Worm (Caenorhabditis elegans) whole organism, mixed stage, embryonic: ENCODE data around the gene Y53F4B.39.
A peak's percentile ranks its signal among the peaks of the same experiment; 100 is the strongest.

Source experiments
- M03D4.4 ChIP-seq: sonication (generic microtip); optimal IDR thresholded peaks from 2 replicates; lab custom pipeline; 2017; ENCODE audit warnings: mild to moderate bottlenecking, missing genetic modification characterization, missing compliant biosample characterization
- blmp-1 ChIP-seq: fragments of 150-350 bp; optimal IDR thresholded peaks from 2 replicates; lab custom pipeline; 2014; ENCODE audit warnings: missing biosample characterization, missing genetic modification characterization
- ceh-39 ChIP-seq: fragments of 150-350 bp; optimal IDR thresholded peaks from 2 replicates; lab custom pipeline; 2014; ENCODE audit warnings: missing biosample characterization, missing genetic modification characterization
- ceh-43 ChIP-seq: fragments of 200-800 bp; sonication (Bioruptor generic); optimal IDR thresholded peaks from 2 replicates; lab custom pipeline; 2018; ENCODE audit warnings: mild to moderate bottlenecking, missing genetic modification characterization, moderate library complexity, missing compliant biosample characterization
- ceh-83 ChIP-seq: fragments of 200-800 bp; sonication (Bioruptor generic); optimal IDR thresholded peaks from 2 replicates; lab custom pipeline; 2018; ENCODE audit warnings: mild to moderate bottlenecking, missing genetic modification characterization, missing compliant biosample characterization
- ces-1 ChIP-seq: fragments of 150-350 bp; optimal IDR thresholded peaks from 2 replicates; lab custom pipeline; 2014; ENCODE audit warnings: missing biosample characterization, missing genetic modification reagents, missing genetic modification characterization
- cnd-1 ChIP-seq: fragments of 200-800 bp; sonication (Bioruptor generic); optimal IDR thresholded peaks from 2 replicates; lab custom pipeline; 2018; ENCODE audit warnings: mild to moderate bottlenecking, missing genetic modification characterization, missing compliant biosample characterization
- drap-1 ChIP-seq: fragments of 200-800 bp; sonication (Bioruptor generic); optimal IDR thresholded peaks from 3 replicates; lab custom pipeline; 2018; ENCODE audit warnings: mild to moderate bottlenecking, missing genetic modification characterization, missing compliant biosample characterization
- elt-1 ChIP-seq: sonication (generic microtip); optimal IDR thresholded peaks from 2 replicates; lab custom pipeline; 2017; ENCODE audit warnings: missing genetic modification characterization, mild to moderate bottlenecking, missing compliant biosample characterization, antibody characterized with exemption, moderate library complexity, borderline replicate concordance; ENCODE audit not compliant: insufficient read depth
- elt-3 ChIP-seq: fragments of 150-350 bp; optimal IDR thresholded peaks from 2 replicates; lab custom pipeline; 2014; ENCODE audit warnings: missing biosample characterization, missing genetic modification characterization
- flh-1 ChIP-seq: fragments of 200-800 bp; sonication (Bioruptor generic); optimal IDR thresholded peaks from 2 replicates; lab custom pipeline; 2018; ENCODE audit warnings: mild to moderate bottlenecking, missing genetic modification characterization, moderate library complexity, missing compliant biosample characterization
- hlh-1 ChIP-seq: fragments of 150-350 bp; optimal IDR thresholded peaks from 2 replicates; lab custom pipeline; 2014; ENCODE audit warnings: missing biosample characterization, missing genetic modification reagents, missing genetic modification characterization
- lin-13 ChIP-seq: fragments of 150-350 bp; optimal IDR thresholded peaks from 2 replicates; lab custom pipeline; 2014; ENCODE audit warnings: missing biosample characterization, missing genetic modification characterization
- lin-32 ChIP-seq: fragments of 200-800 bp; sonication (Bioruptor generic); optimal IDR thresholded peaks from 2 replicates; lab custom pipeline; 2018; ENCODE audit warnings: mild to moderate bottlenecking, missing genetic modification characterization, missing compliant biosample characterization
- lsy-2 ChIP-seq: fragments of 150-350 bp; optimal IDR thresholded peaks from 2 replicates; lab custom pipeline; 2014; ENCODE audit warnings: missing biosample characterization, missing genetic modification characterization
- mab-5 ChIP-seq: fragments of 150-350 bp; optimal IDR thresholded peaks from 2 replicates; lab custom pipeline; 2014; ENCODE audit warnings: missing biosample characterization, missing genetic modification characterization
- mep-1 ChIP-seq: fragments of 150-350 bp; optimal IDR thresholded peaks from 2 replicates; lab custom pipeline; 2017; ENCODE audit warnings: missing biosample characterization, missing genetic modification reagents, missing genetic modification characterization, inconsistent platforms
- mls-2 ChIP-seq: sonication (generic microtip); optimal IDR thresholded peaks from 2 replicates; lab custom pipeline; 2016; ENCODE audit warnings: mild to moderate bottlenecking, missing genetic modification characterization, moderate library complexity, missing compliant biosample characterization
- nhr-12 ChIP-seq: fragments of 150-350 bp; optimal IDR thresholded peaks from 2 replicates; lab custom pipeline; 2014; ENCODE audit warnings: missing biosample characterization, missing genetic modification characterization
- nhr-2 ChIP-seq: fragments of 150-350 bp; optimal IDR thresholded peaks from 2 replicates; lab custom pipeline; 2014; ENCODE audit warnings: missing biosample characterization, missing genetic modification characterization
- nhr-237 ChIP-seq: fragments of 150-350 bp; optimal IDR thresholded peaks from 2 replicates; lab custom pipeline; 2014; ENCODE audit warnings: missing biosample characterization, missing genetic modification characterization
- nhr-28 ChIP-seq: fragments of 150-350 bp; optimal IDR thresholded peaks from 2 replicates; lab custom pipeline; 2014; ENCODE audit warnings: missing biosample characterization, missing genetic modification characterization
- nhr-76 ChIP-seq: sonication (generic microtip); optimal IDR thresholded peaks from 2 replicates; lab custom pipeline; 2017; ENCODE audit warnings: missing biosample characterization, missing genetic modification characterization
- pha-4 ChIP-seq: fragments of 150-350 bp; optimal IDR thresholded peaks from 2 replicates; lab custom pipeline; 2018; ENCODE audit warnings: missing biosample characterization, missing genetic modification reagents, missing genetic modification characterization
- sem-2 ChIP-seq: fragments of 200-800 bp; sonication (Bioruptor generic); optimal IDR thresholded peaks from 2 replicates; lab custom pipeline; 2018; ENCODE audit warnings: mild to moderate bottlenecking, missing genetic modification characterization, missing compliant biosample characterization
- snpc-4 ChIP-seq: fragments of 150-350 bp; optimal IDR thresholded peaks from 2 replicates; lab custom pipeline; 2014; ENCODE audit warnings: missing biosample characterization, missing genetic modification characterization
- sptf-1 ChIP-seq: sonication (generic microtip); optimal IDR thresholded peaks from 2 replicates; lab custom pipeline; 2017; ENCODE audit warnings: mild to moderate bottlenecking, missing genetic modification characterization, moderate library complexity, missing compliant biosample characterization
- tbx-8 ChIP-seq: fragments of 200-800 bp; sonication (Bioruptor generic); optimal IDR thresholded peaks from 2 replicates; lab custom pipeline; 2018; ENCODE audit warnings: mild to moderate bottlenecking, missing genetic modification characterization, moderate library complexity, missing compliant biosample characterization
- unc-120 ChIP-seq: sonication (generic microtip); optimal IDR thresholded peaks from 2 replicates; lab custom pipeline; 2017; ENCODE audit warnings: missing genetic modification characterization, missing compliant biosample characterization; ENCODE audit not compliant: poor library complexity, severe bottlenecking
- unc-62 ChIP-seq: fragments of 150-350 bp; optimal IDR thresholded peaks from 2 replicates; lab custom pipeline; 2014; ENCODE audit warnings: missing biosample characterization, missing genetic modification reagents, missing genetic modification characterization
- ztf-11 ChIP-seq: fragments of 150-350 bp; optimal IDR thresholded peaks from 2 replicates; lab custom pipeline; 2014; ENCODE audit warnings: missing biosample characterization, missing genetic modification characterization

Gene Y53F4B.39

ce11 chrII:15089896-15090230 is 20.1 kb upstream of the Y53F4B.39 start, which contains the start of gene Y53F4B.21:
Gene Y53F4B.21 (plus strand): TSS chrII:15090180.
- no peak for TF ChIP-seq flh-1 (GFP tag; lab: Kevin White, UChicago)
- no peak for TF ChIP-seq mep-1
- TF ChIP-seq nhr-76 (tag; lab: Kevin White, UChicago) = no peak
- TF ChIP-seq unc-62 (GFP tag; lab: Kevin White, UChicago) = no peak
- TF ChIP-seq sptf-1 (tag; lab: Kevin White, UChicago) = no peak
- TF ChIP-seq ztf-11 (tag; lab: Kevin White, UChicago) = no peak
- no peak for TF ChIP-seq lsy-2 (tag; lab: Kevin White, UChicago)
- no peak for TF ChIP-seq M03D4.4 (tag; lab: Kevin White, UChicago)
- TF ChIP-seq, all 35 proteins: peak for 0

ce11 chrII:15107184-15107583 is 2.8 kb upstream of the Y53F4B.39 start:
- TF ChIP-seq sptf-1 (tag; lab: Kevin White, UChicago) (no peak), nhr-12 (tag; lab: Kevin White, UChicago) (no peak), hlh-1 (tag; lab: Kevin White, UChicago) (no peak), elt-3 (tag; lab: Kevin White, UChicago) (no peak), tbx-8 (no peak), mep-1 (no peak), flh-1 (GFP tag; lab: Kevin White, UChicago) (no peak), ceh-43 (GFP tag; lab: Kevin White, UChicago) (no peak)

ce11 chrII:15111352-15111751 is 1.4 kb downstream of the Y53F4B.39 start:
- TF ChIP-seq blmp-1 (tag; lab: Kevin White, UChicago) = no peak
- TF ChIP-seq unc-62 (GFP tag; lab: Kevin White, UChicago) = no peak
- no peak for TF ChIP-seq nhr-237 (tag; lab: Kevin White, UChicago)
- no peak for TF ChIP-seq nhr-76 (tag; lab: Kevin White, UChicago)
- TF ChIP-seq mep-1 = no peak
- TF ChIP-seq elt-3 (tag; lab: Kevin White, UChicago) = no peak
- no peak for TF ChIP-seq pha-4
- TF ChIP-seq ces-1 (GFP tag; lab: Kevin White, UChicago) = no peak
- TF ChIP-seq ceh-43 (GFP tag; lab: Kevin White, UChicago) = no peak
- TF ChIP-seq ceh-39 = no peak
- TF ChIP-seq nhr-2 = no peak

DNA sequence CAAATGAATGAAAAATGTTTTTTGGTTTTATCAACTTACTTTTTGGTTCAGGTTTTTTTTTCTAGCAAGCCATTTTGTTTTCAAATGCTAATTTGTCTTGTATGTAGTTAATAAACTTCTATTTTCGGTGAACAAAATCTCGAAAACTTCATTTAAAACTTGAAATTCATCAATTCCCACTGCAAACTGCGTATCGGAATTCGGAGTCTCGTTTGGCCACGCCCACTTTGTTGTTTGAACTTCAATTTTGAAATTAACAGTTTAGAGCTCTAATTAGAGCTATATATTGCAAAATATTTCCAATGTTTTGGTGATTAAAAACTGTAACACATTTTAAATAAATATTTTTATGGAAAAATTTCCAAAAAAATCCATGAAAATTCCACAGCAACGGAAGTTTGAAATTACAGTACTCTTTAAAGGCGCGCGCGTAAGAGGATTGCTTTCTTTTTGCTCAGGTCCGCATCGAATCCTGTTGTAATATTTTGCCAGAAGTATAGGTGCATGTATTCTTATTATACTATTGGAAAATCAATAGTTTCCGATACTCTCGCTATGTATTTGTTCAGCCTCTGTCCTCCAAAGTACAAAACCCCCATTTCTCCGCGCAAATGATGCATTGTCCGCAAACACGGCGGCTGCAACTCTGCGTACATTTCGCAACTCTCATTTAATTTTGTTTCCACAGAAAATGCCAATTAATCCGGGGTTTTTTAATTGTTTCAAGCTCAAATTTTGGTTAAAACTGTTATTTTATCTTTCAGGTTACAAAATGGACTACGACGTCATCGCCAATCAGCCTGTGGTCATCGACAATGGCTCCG is 9.8 kb downstream of the Y53F4B.39 start, which contains the start of gene arp-1:
Gene arp-1, plus strand, starts transcription at position 765 of the 824 bp plus-strand sequence.
- TF ChIP-seq ces-1 (GFP tag; lab: Kevin White, UChicago) = peak; percentile 80
- peak; percentile 47 for TF ChIP-seq ceh-43 (GFP tag; lab: Kevin White, UChicago)
- no peak for TF ChIP-seq nhr-76 (tag; lab: Kevin White, UChicago)
- no peak for TF ChIP-seq mab-5
- TF ChIP-seq mep-1 = peak; percentile 59
- TF ChIP-seq unc-120 (tag; lab: Kevin White, UChicago) = no peak
- TF ChIP-seq snpc-4 (tag; lab: Kevin White, UChicago) = no peak
- TF ChIP-seq pha-4 = peak; percentile 59
- TF ChIP-seq tbx-8 = no peak
- TF ChIP-seq nhr-237 (tag; lab: Kevin White, UChicago) = peak; percentile 42
- TF ChIP-seq lin-13 (tag; lab: Kevin White, UChicago) = peak; percentile 19
- TF ChIP-seq sem-2 (GFP tag; lab: Kevin White, UChicago) = no peak
- peak; percentile 21 for TF ChIP-seq lsy-2 (tag; lab: Kevin White, UChicago)
- no peak for TF ChIP-seq drap-1 (GFP tag; lab: Kevin White, UChicago)
- no peak for TF ChIP-seq ztf-11 (tag; lab: Kevin White, UChicago)
- peak; percentile 15 for TF ChIP-seq mls-2 (tag; lab: Kevin White, UChicago)
- no peak for TF ChIP-seq nhr-28 (tag; lab: Kevin White, UChicago)
- peak; percentile 16 for TF ChIP-seq sptf-1 (tag; lab: Kevin White, UChicago)

- TF ChIP-seq pha-4 (no peak), hlh-1 (tag; lab: Kevin White, UChicago) (no peak), lin-32 (GFP tag; lab: Kevin White, UChicago) (no peak), ceh-83 (no peak), cnd-1 (tag; lab: Kevin White, UChicago) (no peak), elt-1 (tag; lab: Kevin White, UChicago) (no peak), drap-1 (GFP tag; lab: Kevin White, UChicago) (no peak), ceh-43 (GFP tag; lab: Kevin White, UChicago) (no peak)
Observed at ce11 chrII:15124193-15124592, 14.2 kb downstream of the Y53F4B.39 start, which contains the start of gene Y53F4B.23. Gene Y53F4B.23 (plus strand): TSS chrII:15124504.
